Worm (Caenorhabditis elegans) whole organism, late embryonic: ENCODE results near the gene F13H8.6.

Experiments used
- T23F11.4 ChIP-seq: fragments of 200-800 bp; sonication (Bioruptor generic); optimal IDR thresholded peaks from 2 replicates; lab custom pipeline; 2018; ENCODE audit warnings: mild to moderate bottlenecking, missing genetic modification characterization, missing compliant biosample characterization
- elt-2 ChIP-seq: sonication (generic microtip); optimal IDR thresholded peaks from 2 replicates; lab custom pipeline; 2016; ENCODE audit warnings: missing genetic modification reagents, missing genetic modification characterization, missing compliant biosample characterization
- nfya-1 ChIP-seq: sonication (generic microtip); optimal IDR thresholded peaks from 2 replicates; lab custom pipeline; 2017; ENCODE audit warnings: missing genetic modification characterization, mild to moderate bottlenecking, missing compliant biosample characterization, antibody characterized with exemption, moderate library complexity
- nhr-11 ChIP-seq: fragments of 150-350 bp; optimal IDR thresholded peaks from 2 replicates; lab custom pipeline; 2014; ENCODE audit warnings: missing biosample characterization, missing genetic modification characterization

DNA sequence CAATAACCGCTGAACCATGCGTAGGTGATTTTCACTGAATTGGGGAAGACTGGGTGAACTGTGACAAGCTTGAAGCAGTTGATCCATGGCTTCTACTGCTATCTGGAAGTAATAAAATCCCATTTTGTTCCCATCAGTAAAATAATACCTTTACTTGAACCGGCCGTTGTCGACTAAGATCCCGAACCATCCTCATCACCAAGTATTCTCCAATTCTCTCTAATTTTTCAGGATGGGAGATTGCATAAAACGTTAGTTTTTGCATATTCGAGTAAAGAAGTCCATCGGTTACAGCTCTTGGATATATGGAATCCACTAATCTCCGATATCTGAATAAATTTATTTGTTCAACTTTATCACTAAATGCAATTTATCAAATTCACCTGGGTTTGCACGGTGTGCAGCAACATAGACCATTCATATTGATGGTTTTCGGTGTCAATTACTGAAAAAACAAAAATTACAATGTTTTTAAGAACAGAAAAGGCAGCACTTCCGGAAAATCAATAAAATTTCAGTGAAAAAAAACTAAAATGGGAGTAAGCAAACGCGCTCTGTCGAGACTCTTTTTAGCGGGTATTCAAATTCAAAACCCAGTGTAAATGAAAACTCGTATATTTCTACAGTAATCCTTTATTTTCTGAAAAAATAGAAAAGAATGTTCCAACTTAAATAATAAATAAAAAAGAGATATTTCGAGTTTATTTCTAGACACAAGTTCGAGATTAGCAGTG is 34.1 kb upstream of the F13H8.6 start, which contains the start of gene efr-3:
- TF ChIP-seq elt-2 (tag; lab: Kevin White, UChicago): no peak
- no peak for TF ChIP-seq nhr-11 (tag; lab: Kevin White, UChicago)
- no peak for TF ChIP-seq nfya-1 (tag; lab: Kevin White, UChicago)
- TF ChIP-seq T23F11.4: no peak
